Worm (Caenorhabditis elegans) whole organism, L2 larva: ENCODE data around the gene F55F10.3.

Experiments
- F13H6.1 ChIP-seq: sonication (generic microtip); optimal IDR thresholded peaks from 2 replicates; lab custom pipeline; 2016; ENCODE audit warnings: missing genetic modification characterization, missing compliant biosample characterization
- R02D3.7 ChIP-seq: fragments of 150-350 bp; optimal IDR thresholded peaks from 2 replicates; lab custom pipeline; 2014; ENCODE audit warnings: missing biosample characterization, missing genetic modification characterization
- ZK546.5 ChIP-seq: sonication (generic microtip); optimal IDR thresholded peaks from 2 replicates; lab custom pipeline; 2017; ENCODE audit warnings: missing biosample characterization, missing genetic modification characterization
- aly-2 ChIP-seq: fragments of 150-350 bp; optimal IDR thresholded peaks from 2 replicates; lab custom pipeline; 2014; ENCODE audit warnings: missing biosample characterization, missing genetic modification characterization
- egl-27 ChIP-seq: sonication (generic microtip); optimal IDR thresholded peaks from 3 replicates; lab custom pipeline; 2017; ENCODE audit warnings: missing biosample characterization, missing genetic modification reagents, missing genetic modification characterization
- lin-13 ChIP-seq: fragments of 150-350 bp; optimal IDR thresholded peaks from 2 replicates; lab custom pipeline; 2014; ENCODE audit warnings: missing biosample characterization, missing genetic modification reagents, missing genetic modification characterization
- nhr-129 ChIP-seq: fragments of 150-350 bp; optimal IDR thresholded peaks from 2 replicates; lab custom pipeline; 2014; ENCODE audit warnings: missing biosample characterization, missing genetic modification characterization
- nhr-237 ChIP-seq: fragments of 150-350 bp; optimal IDR thresholded peaks from 2 replicates; lab custom pipeline; 2014; ENCODE audit warnings: missing biosample characterization, missing genetic modification characterization
- nhr-25 ChIP-seq: fragments of 150-350 bp; sonication (generic microtip); optimal IDR thresholded peaks from 3 replicates; lab custom pipeline; 2014; ENCODE audit warnings: missing biosample characterization, missing genetic modification characterization
- nhr-77 ChIP-seq: fragments of 150-350 bp; optimal IDR thresholded peaks from 2 replicates; lab custom pipeline; 2014; ENCODE audit warnings: missing biosample characterization, missing genetic modification characterization
- snpc-4 ChIP-seq: fragments of 150-350 bp; optimal IDR thresholded peaks from 2 replicates; lab custom pipeline; 2014; ENCODE audit warnings: missing biosample characterization, missing genetic modification characterization

- TF ChIP-seq nhr-25 (peak; percentile 95), snpc-4 (tag; lab: Kevin White, UChicago) (peak; percentile 63), nhr-129 (tag; lab: Kevin White, UChicago) (peak; percentile 89), nhr-237 (tag; lab: Kevin White, UChicago) (peak; percentile 78), F13H6.1 (tag; lab: Kevin White, UChicago) (peak; percentile 95), ZK546.5 (tag; lab: Kevin White, UChicago) (peak; percentile 87), R02D3.7 (tag; lab: Kevin White, UChicago) (peak; percentile 58), egl-27 (tag; lab: Kevin White, UChicago) (peak; percentile 51), lin-13 (GFP tag; lab: Kevin White, UChicago) (peak; percentile 92), aly-2 (no peak), nhr-77 (peak; percentile 62)
These were observed 30.7 kb downstream of the F55F10.3 start, which contains the start of the genes rpl-7A and set-21 for ce11 chrIV:4390438-4390894.
